Worm (Caenorhabditis elegans) whole organism, L4 larva: ENCODE data around the gene W06A7.4.

Experiments
- R02D3.7 ChIP-seq: fragments of 150-350 bp; sonication (generic microtip); optimal IDR thresholded peaks from 3 replicates; lab custom pipeline; 2014; ENCODE audit warnings: missing biosample characterization, missing genetic modification characterization
- Y105C5A.15 ChIP-seq: fragments of 200-800 bp; sonication (Bioruptor generic); IDR thresholded peaks from 2 replicates; pipeline ENCODE4 v1.3.6; 2022; ENCODE audit warnings: missing genetic modification characterization, missing compliant biosample characterization
- Y48G9A.11 ChIP-seq: fragments of 200-800 bp; sonication (Bioruptor generic); IDR thresholded peaks from 2 replicates; pipeline ENCODE4 v1.3.6; 2022; ENCODE audit warnings: missing genetic modification reagents, missing genetic modification characterization, missing compliant biosample characterization
- ama-1 ChIP-seq: fragments of 150-350 bp; optimal IDR thresholded peaks from 2 replicates; lab custom pipeline; 2014; ENCODE audit warnings: inconsistent platforms, mixed read lengths
- daf-12 ChIP-seq: fragments of 150-350 bp; optimal IDR thresholded peaks from 2 replicates; lab custom pipeline; 2014; ENCODE audit warnings: missing biosample characterization, missing genetic modification reagents, missing genetic modification characterization
- dmd-6 ChIP-seq: fragments of 200-800 bp; sonication (Bioruptor generic); IDR thresholded peaks from 2 replicates; pipeline ENCODE4 v1.3.6; 2022; ENCODE audit warnings: missing genetic modification reagents, missing genetic modification characterization, missing compliant biosample characterization
- egl-27 ChIP-seq: sonication (generic microtip); optimal IDR thresholded peaks from 3 replicates; lab custom pipeline; 2017; ENCODE audit warnings: missing biosample characterization, missing genetic modification reagents, missing genetic modification characterization
- fos-1 ChIP-seq: fragments of 150-350 bp; optimal IDR thresholded peaks from 2 replicates; lab custom pipeline; 2014; ENCODE audit warnings: missing biosample characterization, missing genetic modification characterization
- nhr-25 ChIP-seq: sonication (generic microtip); optimal IDR thresholded peaks from 2 replicates; lab custom pipeline; 2017; ENCODE audit warnings: missing genetic modification characterization, mild to moderate bottlenecking, missing compliant biosample characterization, antibody characterized with exemption, moderate library complexity, borderline replicate concordance; ENCODE audit not compliant: insufficient read depth
- nhr-48 ChIP-seq: sonication (generic microtip); optimal IDR thresholded peaks from 2 replicates; lab custom pipeline; 2016; ENCODE audit warnings: mild to moderate bottlenecking, missing genetic modification characterization, missing compliant biosample characterization
- pha-4 ChIP-seq, 2 experiments: fragments of 150-350 bp in 1 of 2; fragments of 200-800 bp in 1 of 2; sonication (Bioruptor generic) in 1 of 2; IDR thresholded peaks in 1 of 2; optimal IDR thresholded peaks in 1 of 2; 2 replicates each; pipeline versions ENCODE4 v1.3.6 to Lab custom; 2014 to 2022; ENCODE audit warnings: missing genetic modification characterization in 2 of 2, missing genetic modification reagents in 2 of 2, missing biosample characterization in 1 of 2, missing compliant biosample characterization in 1 of 2
- snpc-4 ChIP-seq: fragments of 150-350 bp; optimal IDR thresholded peaks from 2 replicates; lab custom pipeline; 2014; ENCODE audit warnings: missing biosample characterization, missing genetic modification characterization
- spr-1 ChIP-seq: sonication (generic microtip); optimal IDR thresholded peaks from 2 replicates; lab custom pipeline; 2016; ENCODE audit warnings: mild to moderate bottlenecking, missing genetic modification characterization, missing compliant biosample characterization
- zag-1 ChIP-seq: fragments of 150-350 bp; optimal IDR thresholded peaks from 2 replicates; lab custom pipeline; 2014; ENCODE audit warnings: missing biosample characterization, missing genetic modification characterization

ce11 chrV:14851972-14852371 lies 27.7 kb downstream of the W06A7.4 start:
- TF ChIP-seq dmd-6, result no peak
- no peak for TF ChIP-seq egl-27
- no peak for TF ChIP-seq spr-1 (tag; lab: Kevin White, UChicago)
- no peak for TF ChIP-seq snpc-4 (tag; lab: Kevin White, UChicago)
- TF ChIP-seq zag-1 (tag; lab: Kevin White, UChicago), result no peak
- no peak for TF ChIP-seq fos-1
- TF ChIP-seq pha-4 (GFP tag; IDR thresholded peaks at IDR 0.05; lab: Robert Waterston, UW), result no peak
- no peak for TF ChIP-seq pha-4 (tag; optimal IDR thresholded peaks at IDR 0.05; lab: Kevin White, UChicago)
- no peak for TF ChIP-seq nhr-48 (tag; lab: Kevin White, UChicago)
- TF ChIP-seq nhr-25 (tag; lab: Kevin White, UChicago), result no peak
- no peak for TF ChIP-seq ama-1 (lab: Kevin White, UChicago)
- no peak for TF ChIP-seq daf-12 (tag; lab: Kevin White, UChicago)
- TF ChIP-seq Y48G9A.11 (GFP tag; lab: Robert Waterston, UW), result no peak
- no peak for TF ChIP-seq Y105C5A.15 (GFP tag; lab: Robert Waterston, UW)
- no peak for TF ChIP-seq R02D3.7 (tag; lab: Kevin White, UChicago)
